Fruit fly (Drosophila melanogaster) whole organism, wandering third instar larva: ENCODE results near the gene CG10646.
A peak's percentile ranks its signal among the peaks of the same experiment; 100 is the strongest.

Source experiments
- Abd-B ChIP-seq: fragments of >200 bp; optimal IDR thresholded peaks from 2 replicates; lab custom pipeline; 2017; ENCODE audit warnings: missing biosample characterization, missing genetic modification characterization
- CG32264 ChIP-seq: fragments of 200-800 bp; sonication (Bioruptor generic); optimal IDR thresholded peaks from 2 replicates; lab custom pipeline; 2016; ENCODE audit warnings: missing biosample characterization, missing genetic modification characterization
- CG9705 ChIP-seq: fragments of 200-800 bp; sonication (Bioruptor generic); optimal IDR thresholded peaks from 2 replicates; lab custom pipeline; 2018; ENCODE audit warnings: missing biosample characterization, mild to moderate bottlenecking, missing genetic modification characterization
- CrebA ChIP-seq: fragments of 200-800 bp; sonication (Bioruptor generic); optimal IDR thresholded peaks from 2 replicates; lab custom pipeline; 2016; ENCODE audit warnings: missing biosample characterization, mild to moderate bottlenecking, missing genetic modification characterization, borderline replicate concordance
- Dfd ChIP-seq: fragments of >200 bp; optimal IDR thresholded peaks from 2 replicates; lab custom pipeline; 2017; ENCODE audit warnings: missing biosample characterization, missing genetic modification characterization
- Dif ChIP-seq: fragments of 200-275, 200-300 bp; sonication (Bioruptor generic); optimal IDR thresholded peaks from 2 replicates; lab custom pipeline; 2018; ENCODE audit warnings: missing biosample characterization, missing genetic modification characterization; ENCODE audit not compliant: partially characterized antibody
- GATAd ChIP-seq: sonication (Bioruptor generic); optimal IDR thresholded peaks from 2 replicates; lab custom pipeline; 2016; ENCODE audit warnings: missing biosample characterization, missing genetic modification characterization
- HLH106 ChIP-seq: fragments of 200-800 bp; optimal IDR thresholded peaks from 3 replicates; lab custom pipeline; 2019; ENCODE audit warnings: missing biosample characterization, mild to moderate bottlenecking, missing genetic modification characterization, moderate library complexity
- Hnf4 ChIP-seq: fragments of 200-800 bp; sonication (Bioruptor generic); optimal IDR thresholded peaks from 2 replicates; lab custom pipeline; 2016; ENCODE audit warnings: missing biosample characterization, mild to moderate bottlenecking, missing genetic modification characterization
- Hr78 ChIP-seq: fragments of >200 bp; optimal IDR thresholded peaks from 2 replicates; lab custom pipeline; 2017; ENCODE audit warnings: missing biosample characterization, missing genetic modification characterization
- Hr83 ChIP-seq: fragments of 200-300 bp; sonication (Bioruptor generic); optimal IDR thresholded peaks from 2 replicates; lab custom pipeline; 2016; ENCODE audit warnings: missing biosample characterization, mild to moderate bottlenecking, missing genetic modification characterization, moderate library complexity; ENCODE audit not compliant: poor library complexity, severe bottlenecking
- Jra ChIP-seq: sonication (Bioruptor generic); optimal IDR thresholded peaks from 2 replicates; lab custom pipeline; 2016; ENCODE audit warnings: missing biosample characterization, missing genetic modification characterization
- Mio ChIP-seq: sonication (Bioruptor generic); optimal IDR thresholded peaks from 2 replicates; lab custom pipeline; 2016; ENCODE audit warnings: missing biosample characterization, missing genetic modification characterization
- Myc ChIP-seq: fragments of >200 bp; optimal IDR thresholded peaks from 2 replicates; lab custom pipeline; 2017
- N ChIP-seq: fragments of >200 bp; optimal IDR thresholded peaks from 2 replicates; lab custom pipeline; 2018; ENCODE audit warnings: missing biosample characterization, missing external identifiers, missing genetic modification characterization
- OdsH ChIP-seq: fragments of 200-800 bp; sonication (Bioruptor generic); optimal IDR thresholded peaks from 2 replicates; lab custom pipeline; 2016; ENCODE audit warnings: missing biosample characterization, mild to moderate bottlenecking, missing genetic modification characterization
- Rel ChIP-seq, 2 experiments: fragments of 200-800 bp; sonication (Bioruptor generic) in 1 of 2; optimal IDR thresholded peaks; 2 replicates in 1 of 2; 3 replicates in 1 of 2; lab custom pipeline; 2016 to 2019; ENCODE audit warnings: mild to moderate bottlenecking in 2 of 2, missing biosample characterization in 2 of 2, missing genetic modification characterization in 2 of 2, moderate library complexity in 1 of 2
- Sp1 ChIP-seq: fragments of 200-800 bp; sonication (Bioruptor generic); optimal IDR thresholded peaks from 3 replicates; lab custom pipeline; 2019; ENCODE audit warnings: missing biosample characterization, mild to moderate bottlenecking, missing genetic modification characterization, moderate library complexity
- Vsx2 ChIP-seq: fragments of 200-300, 225-300 bp; sonication (Bioruptor generic); optimal IDR thresholded peaks from 2 replicates; lab custom pipeline; 2018; ENCODE audit warnings: missing biosample characterization, missing genetic modification characterization; ENCODE audit not compliant: partially characterized antibody
- br ChIP-seq: fragments of 200-800 bp; sonication (Bioruptor generic); optimal IDR thresholded peaks from 2 replicates; lab custom pipeline; 2016; ENCODE audit warnings: missing biosample characterization, missing genetic modification characterization
- brk ChIP-seq: fragments of 200-800 bp; sonication (Bioruptor generic); optimal IDR thresholded peaks from 2 replicates; lab custom pipeline; 2016; ENCODE audit warnings: missing biosample characterization, mild to moderate bottlenecking, missing genetic modification characterization
- dl ChIP-seq, 2 experiments: fragments of 175-275, 200-275 bp in 1 of 2; fragments of 200-275 bp in 1 of 2; sonication (Bioruptor generic); optimal IDR thresholded peaks; lab custom pipeline; 2018; ENCODE audit warnings: mild to moderate bottlenecking in 2 of 2, missing biosample characterization in 2 of 2, missing genetic modification characterization in 2 of 2, moderate library complexity in 2 of 2; ENCODE audit not compliant: partially characterized antibody in 2 of 2, insufficient read depth in 1 of 2
- dmrt93B ChIP-seq: fragments of 200-800 bp; sonication (Bioruptor generic); optimal IDR thresholded peaks from 2 replicates; lab custom pipeline; 2018; ENCODE audit warnings: missing biosample characterization, mild to moderate bottlenecking, missing genetic modification characterization
- dsf ChIP-seq: sonication (Bioruptor generic); optimal IDR thresholded peaks from 2 replicates; lab custom pipeline; 2016; ENCODE audit warnings: missing biosample characterization, missing genetic modification characterization, borderline replicate concordance
- ey ChIP-seq: fragments of 200-800 bp; sonication (Bioruptor generic); optimal IDR thresholded peaks from 2 replicates; lab custom pipeline; 2016; ENCODE audit warnings: missing biosample characterization, missing genetic modification characterization
- foxo ChIP-seq, 2 experiments: fragments of 200-800 bp; sonication (Bioruptor generic); optimal IDR thresholded peaks; 2 replicates in 1 of 2; 3 replicates in 1 of 2; lab custom pipeline; 2016 to 2017; ENCODE audit warnings: missing biosample characterization in 2 of 2, missing genetic modification characterization in 2 of 2
- fru ChIP-seq: fragments of 200-800 bp; sonication (Bioruptor generic); optimal IDR thresholded peaks from 3 replicates; lab custom pipeline; 2016; ENCODE audit warnings: missing biosample characterization, mild to moderate bottlenecking, missing genetic modification characterization
- h ChIP-seq: fragments of 200-800 bp; sonication (Bioruptor generic); optimal IDR thresholded peaks from 3 replicates; lab custom pipeline; 2016; ENCODE audit warnings: missing biosample characterization, mild to moderate bottlenecking, missing genetic modification characterization
- jim ChIP-seq: fragments of 175-275, 200-325 bp; sonication (Bioruptor generic); optimal IDR thresholded peaks from 2 replicates; lab custom pipeline; 2016; ENCODE audit warnings: missing biosample characterization, mild to moderate bottlenecking, missing genetic modification characterization
- lola ChIP-seq: fragments of >200 bp; optimal IDR thresholded peaks from 2 replicates; lab custom pipeline; 2017; ENCODE audit warnings: missing biosample characterization, missing genetic modification characterization
- pan ChIP-seq: fragments of >200 bp; optimal IDR thresholded peaks from 2 replicates; lab custom pipeline; 2017
- psq ChIP-seq: fragments of 200-800 bp; sonication (Bioruptor generic); optimal IDR thresholded peaks from 3 replicates; lab custom pipeline; 2017; ENCODE audit warnings: missing biosample characterization, mild to moderate bottlenecking, missing genetic modification characterization, moderate library complexity
- rgr ChIP-seq: fragments of 200-800 bp; sonication (Bioruptor generic); optimal IDR thresholded peaks from 3 replicates; lab custom pipeline; 2016; ENCODE audit warnings: missing biosample characterization, mild to moderate bottlenecking, missing genetic modification characterization
- sage ChIP-seq: fragments of 200-800 bp; sonication (Bioruptor generic); optimal IDR thresholded peaks from 2 replicates; lab custom pipeline; 2016; ENCODE audit warnings: missing biosample characterization, mild to moderate bottlenecking, missing genetic modification characterization
- sv ChIP-seq: fragments of 200-800 bp; sonication (Bioruptor generic); optimal IDR thresholded peaks from 3 replicates; lab custom pipeline; 2016; ENCODE audit warnings: missing biosample characterization, missing genetic modification characterization
- tai ChIP-seq: sonication (Bioruptor generic); optimal IDR thresholded peaks from 2 replicates; lab custom pipeline; 2016; ENCODE audit warnings: missing biosample characterization, missing genetic modification characterization
- usp ChIP-seq: fragments of >200 bp; optimal IDR thresholded peaks from 2 replicates; lab custom pipeline; 2017; ENCODE audit warnings: missing biosample characterization, missing genetic modification characterization
- woc ChIP-seq: sonication (Bioruptor generic); optimal IDR thresholded peaks from 2 replicates; lab custom pipeline; 2016; ENCODE audit warnings: missing biosample characterization, mild to moderate bottlenecking, missing genetic modification characterization

CG10646 gene

dm6 chr3L:12532220-12532619, 28.5 kb upstream of the CG10646 start:
- no peak for TF ChIP-seq Dfd (GFP tag; lab: Kevin White, UChicago)
- TF ChIP-seq OdsH (GFP tag; lab: Kevin White, UChicago): no peak
- TF ChIP-seq dsf: no peak
- no peak for TF ChIP-seq br
- no peak for TF ChIP-seq N (GFP tag; lab: Kevin White, UChicago)
- no peak for TF ChIP-seq Vsx2
- no peak for TF ChIP-seq rgr (GFP tag; lab: Kevin White, UChicago)
- no peak for TF ChIP-seq Jra
- no peak for TF ChIP-seq CG32264
- no peak for TF ChIP-seq Hr78 (GFP tag; lab: Kevin White, UChicago)

DNA sequence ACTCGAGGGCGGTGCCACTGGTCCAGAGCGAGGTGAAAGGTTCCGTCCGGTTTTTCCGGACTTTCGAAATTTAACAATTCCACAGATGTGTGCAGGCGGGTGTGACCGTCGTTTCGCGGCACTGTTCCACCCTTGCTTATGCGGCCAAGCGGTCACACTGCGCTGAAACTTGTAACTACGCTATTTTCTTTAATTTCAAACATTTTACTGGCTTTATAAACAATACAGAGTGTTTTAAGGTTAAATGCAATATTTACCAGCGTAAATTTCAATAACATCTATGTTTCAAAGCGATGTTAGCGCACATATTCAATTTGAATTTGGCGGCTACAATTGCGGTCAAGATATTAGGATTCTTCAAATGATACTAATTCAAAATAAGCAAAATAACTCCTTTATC, 26.4 kb upstream of the CG10646 start, which contains the start of gene nst:
Gene nst (minus strand): TSS at position 128 of the 400 bp plus-strand sequence.
- no peak for TF ChIP-seq Rel (GFP tag; optimal IDR thresholded peaks at IDR 0.05; lab: Kevin White, UChicago)
- peak; percentile 63 for TF ChIP-seq Rel (tag; optimal IDR thresholded peaks at IDR 0.05; lab: Kevin White, UChicago)
- peak; percentile 21 for TF ChIP-seq Sp1 (GFP tag; lab: Kevin White, UChicago)
- TF ChIP-seq h (GFP tag; lab: Kevin White, UChicago): peak; percentile 11
- no peak for TF ChIP-seq rgr (GFP tag; lab: Kevin White, UChicago)

DNA sequence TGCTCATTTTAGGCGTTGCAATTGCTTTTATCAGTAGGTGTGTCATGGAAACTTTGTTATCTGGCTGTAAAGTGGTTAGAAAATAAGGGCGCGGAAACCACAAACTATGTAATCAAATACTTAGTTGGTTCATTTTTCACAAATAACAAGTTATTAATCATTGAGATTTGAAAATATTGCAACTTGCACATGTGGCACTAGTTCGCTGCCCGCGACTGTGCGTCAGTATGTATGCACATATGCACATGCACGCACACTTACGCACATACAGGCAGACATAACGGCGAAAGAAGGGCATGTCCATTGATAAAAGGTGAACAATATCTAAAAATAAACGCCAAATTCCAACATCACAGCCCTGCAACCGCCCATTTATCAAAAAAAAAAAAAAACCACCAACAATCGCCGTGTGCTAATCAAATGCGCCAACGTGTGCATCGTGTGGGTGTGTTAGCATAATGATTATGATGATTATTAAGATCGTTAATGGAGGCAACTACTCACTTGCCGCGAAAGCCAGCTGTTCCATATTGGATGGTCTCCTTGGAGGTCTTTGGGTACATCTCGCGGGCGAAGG, 25.8 kb upstream of the CG10646 start:
- TF ChIP-seq OdsH (GFP tag; lab: Kevin White, UChicago) (peak; percentile 55), HLH106 (tag; lab: Kevin White, UChicago) (peak; percentile 41), Vsx2 (no peak), lola (GFP tag; lab: Kevin White, UChicago) (no peak), psq (peak; percentile 22), fru (GFP tag; lab: Kevin White, UChicago) (peak; percentile 61), sv (GFP tag; lab: Kevin White, UChicago) (no peak), Jra (peak; percentile 68), Hr78 (GFP tag; lab: Kevin White, UChicago) (no peak), CrebA (GFP tag; lab: Kevin White, UChicago) (no peak), rgr (GFP tag; lab: Kevin White, UChicago) (peak; percentile 63), Dfd (GFP tag; lab: Kevin White, UChicago) (no peak), woc (peak; percentile 39), CG32264 (peak; percentile 27), dl (GFP tag; optimal IDR thresholded peaks at IDR 0.05; lab: Kevin White, UChicago; ENCODE audit: insufficient read depth in 1 of 2, partially characterized antibody in 2 of 2) (no peak), Dif (GFP tag; lab: Kevin White, UChicago) (no peak), brk (GFP tag; lab: Kevin White, UChicago) (no peak), foxo (GFP tag; optimal IDR thresholded peaks at IDR 0.05; lab: Kevin White, UChicago) (peak in 1 of 2 experiments; percentile 77), Mio (GFP tag; lab: Kevin White, UChicago) (no peak), Sp1 (GFP tag; lab: Kevin White, UChicago) (peak; percentile 47), Abd-B (GFP tag; lab: Kevin White, UChicago) (no peak), Hr83 (GFP tag; lab: Kevin White, UChicago) (peak; percentile 9), ey (GFP tag; lab: Kevin White, UChicago) (peak; percentile 54), pan (lab: Kevin White, UChicago) (no peak), dmrt93B (GFP tag; lab: Kevin White, UChicago) (no peak), usp (GFP tag; lab: Kevin White, UChicago) (no peak), GATAd (GFP tag; lab: Kevin White, UChicago) (no peak), tai (GFP tag; lab: Kevin White, UChicago) (no peak), Myc (no peak), sage (no peak), Rel (GFP tag; optimal IDR thresholded peaks at IDR 0.05; lab: Kevin White, UChicago) (no peak), Rel (tag; optimal IDR thresholded peaks at IDR 0.05; lab: Kevin White, UChicago) (no peak), N (GFP tag; lab: Kevin White, UChicago) (no peak), jim (GFP tag; lab: Kevin White, UChicago) (no peak), br (peak; percentile 61), h (GFP tag; lab: Kevin White, UChicago) (peak; percentile 44), dsf (no peak), CG9705 (GFP tag; lab: Kevin White, UChicago) (no peak), Hnf4 (GFP tag; lab: Kevin White, UChicago) (peak; percentile 64)
